Worm (Caenorhabditis elegans): Measurements from ENCODE around the gene fbxa-158.

The fbxa-158 gene

ce11 chrII:1576030-1576429 is 45.0 kb downstream of the fbxa-158 start, which contains the start of gene K05F6.10:
K05F6.10 (minus strand) TSS chrII:1576130.
- no peak for TF ChIP-seq ces-1 (GFP tag; optimal IDR thresholded peaks at IDR 0.05)

ce11 chrII:1571032-1571431 is 50.0 kb downstream of the fbxa-158 start, which contains the start of gene fbxb-46:
fbxb-46 (minus strand) TSS chrII:1571132.
- TF ChIP-seq lin-13 (tag; optimal IDR thresholded peaks at IDR 0.05) = no peak
- TF ChIP-seq blmp-1 (tag; optimal IDR thresholded peaks at IDR 0.05) = no peak
- no peak for TF ChIP-seq elt-1 (tag; optimal IDR thresholded peaks at IDR 0.05; ENCODE audit: borderline replicate concordance, insufficient read depth)
- TF ChIP-seq mls-2 (tag; optimal IDR thresholded peaks at IDR 0.05) = no peak
- TF ChIP-seq sptf-1 (tag; optimal IDR thresholded peaks at IDR 0.05) = no peak
- TF ChIP-seq pha-4 (tag; optimal IDR thresholded peaks at IDR 0.05) = no peak
- TF ChIP-seq tbx-8 (GFP tag; optimal IDR thresholded peaks at IDR 0.05) = no peak
- TF ChIP-seq ces-1 (GFP tag; optimal IDR thresholded peaks at IDR 0.05) = no peak
- no peak for TF ChIP-seq elt-3 (tag; optimal IDR thresholded peaks at IDR 0.05)
- no peak for TF ChIP-seq mep-1 (tag; optimal IDR thresholded peaks at IDR 0.05)
- no peak for TF ChIP-seq ceh-83 (GFP tag; optimal IDR thresholded peaks at IDR 0.05)
- TF ChIP-seq flh-1 (GFP tag; optimal IDR thresholded peaks at IDR 0.05) = no peak
